Fruit fly (Drosophila melanogaster): ENCODE measurements around the gene CG1468.
A peak's percentile ranks its signal among the peaks of the same experiment; 100 is the strongest.

The CG1468 gene

DNA sequence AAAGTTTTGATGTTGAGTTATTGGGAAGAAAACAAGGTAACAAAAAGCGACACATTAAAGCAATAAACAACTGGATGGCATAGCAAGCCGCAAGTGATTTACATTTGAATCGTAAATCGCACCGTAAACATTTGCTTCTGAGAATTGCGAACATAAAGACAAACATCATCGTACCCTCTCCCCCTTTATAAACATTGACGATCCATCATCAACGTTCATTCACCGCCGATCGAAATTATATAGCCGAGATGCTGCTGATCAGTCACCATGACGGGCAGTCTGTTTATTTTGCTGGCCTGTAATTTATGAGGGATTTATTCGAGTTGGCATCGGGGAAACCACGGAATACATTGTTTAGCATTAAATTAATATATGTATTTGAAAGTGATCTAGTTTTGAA is 7.1 kb downstream of the CG1468 start (continued):
- no peak for TF ChIP-seq Usf (GFP tag; optimal IDR thresholded peaks at IDR 0.05)

- TF ChIP-seq CTCF (GFP tag; optimal IDR thresholded peaks at IDR 0.05) (peak; percentile 57), CG11247 (GFP tag; IDR thresholded peaks at IDR 0.05) (no peak), al (GFP tag; IDR thresholded peaks at IDR 0.05) (no peak), sens (GFP tag) (peak; percentile 32)
These were observed 11.5 kb downstream of the CG1468 start for dm6 chrX:9889686-9890085.

DNA sequence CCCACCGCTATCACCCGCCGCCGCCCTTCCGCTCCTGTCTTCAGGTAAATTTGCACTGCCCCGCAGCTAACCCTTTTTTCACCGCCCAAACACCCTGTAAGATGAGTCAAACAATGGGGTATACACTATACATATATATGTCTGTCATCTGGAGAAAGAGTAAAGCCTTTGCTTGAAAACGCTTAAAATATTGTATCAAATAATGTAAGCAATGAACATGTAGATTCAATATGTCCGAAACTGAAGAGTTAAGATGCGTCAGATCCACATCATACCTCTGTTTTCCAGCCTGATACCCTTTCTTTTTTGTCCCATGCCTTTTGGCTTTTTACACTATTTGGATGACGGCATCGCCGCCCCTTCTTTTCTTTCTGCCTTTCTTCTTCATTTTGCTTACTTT is 14.6 kb downstream of the CG1468 start:
- no peak for TF ChIP-seq CG13624 (GFP tag; optimal IDR thresholded peaks at IDR 0.05)
- TF ChIP-seq CG5180 (GFP tag; optimal IDR thresholded peaks at IDR 0.05) = no peak
- TF ChIP-seq CG7745 (tag; optimal IDR thresholded peaks at IDR 0.05) = no peak
- TF ChIP-seq CG8281 (tag; optimal IDR thresholded peaks at IDR 0.05) = no peak
- peak; percentile 34 for TF ChIP-seq Fer3 (tag; optimal IDR thresholded peaks at IDR 0.05)
- no peak for TF ChIP-seq trh (GFP tag; optimal IDR thresholded peaks at IDR 0.05)
- TF ChIP-seq sqz (GFP tag; optimal IDR thresholded peaks at IDR 0.05) = no peak
- no peak for TF ChIP-seq CG3163 (GFP tag; optimal IDR thresholded peaks at IDR 0.05)
- no peak for TF ChIP-seq nerfin-1 (tag; optimal IDR thresholded peaks at IDR 0.05)
- no peak for TF ChIP-seq sug (tag; optimal IDR thresholded peaks at IDR 0.05)
- TF ChIP-seq NfI (GFP tag; optimal IDR thresholded peaks at IDR 0.05) = peak; percentile 43
- TF ChIP-seq CG1233 (GFP tag; optimal IDR thresholded peaks at IDR 0.05) = no peak
- 0 out of 2 replicates have a peak, but pooled peaks have one; percentile 19 for TF ChIP-seq CG14667 (GFP tag; IDR thresholded peaks at IDR 0.05)
- TF ChIP-seq slou (GFP tag; optimal IDR thresholded peaks at IDR 0.05) = no peak
- TF ChIP-seq mld (GFP tag; IDR thresholded peaks at IDR 0.05; ENCODE audit: partially characterized antibody) = no peak
- no peak for TF ChIP-seq Dfd (GFP tag; optimal IDR thresholded peaks at IDR 0.05)
- TF ChIP-seq pfk (GFP tag; optimal IDR thresholded peaks at IDR 0.05) = no peak
- TF ChIP-seq CG4854 (GFP tag; optimal IDR thresholded peaks at IDR 0.05) = no peak
- TF ChIP-seq CG2129 (GFP tag; IDR thresholded peaks at IDR 0.05; ENCODE audit: partially characterized antibody) = no peak
- TF ChIP-seq sc (optimal IDR thresholded peaks at IDR 0.05) = no peak
- TF ChIP-seq sc (GFP tag; optimal IDR thresholded peaks at IDR 0.05) = no peak
- no peak for TF ChIP-seq CG11696 (GFP tag; IDR thresholded peaks at IDR 0.05)
- TF ChIP-seq Meics (GFP tag; optimal IDR thresholded peaks at IDR 0.05) = no peak
- no peak for TF ChIP-seq cas (GFP tag; IDR thresholded peaks at IDR 0.05)
- TF ChIP-seq CG13296 (GFP tag; optimal IDR thresholded peaks at IDR 0.05) = no peak
- 0 out of 2 replicates have a peak, but pooled peaks have one; percentile 30 for TF ChIP-seq al (GFP tag; IDR thresholded peaks at IDR 0.05)
- TF ChIP-seq CG8765 (GFP tag; IDR thresholded peaks at IDR 0.05) = no peak
- no peak for TF ChIP-seq Deaf1 (tag; optimal IDR thresholded peaks at IDR 0.05)
- TF ChIP-seq CG4328 (GFP tag; optimal IDR thresholded peaks at IDR 0.05) = no peak
- no peak for TF ChIP-seq emc (GFP tag; optimal IDR thresholded peaks at IDR 0.05)
- no peak for TF ChIP-seq CG6854 (GFP tag; optimal IDR thresholded peaks at IDR 0.05)
- no peak for TF ChIP-seq CrebB (tag; optimal IDR thresholded peaks at IDR 0.05)
- peak; percentile 4 for TF ChIP-seq CG18262 (tag; optimal IDR thresholded peaks at IDR 0.05)
- TF ChIP-seq CG10366 (GFP tag; IDR thresholded peaks at IDR 0.05) = peak; percentile 34; the same call in 1 of the 2 replicates
- 0 out of 2 replicates have a peak, but pooled peaks have one; percentile 31 for TF ChIP-seq CG6272 (GFP tag; IDR thresholded peaks at IDR 0.05)
- TF ChIP-seq CG7357 (GFP tag; IDR thresholded peaks at IDR 0.05) = no peak
- TF ChIP-seq C15 (GFP tag; IDR thresholded peaks at IDR 0.05) = no peak
- peak; percentile 28 for TF ChIP-seq Xbp1 (GFP tag; optimal IDR thresholded peaks at IDR 0.05)
- peak; percentile 50; the same call in 2 of the 3 replicates for TF ChIP-seq Aef1 (GFP tag; IDR thresholded peaks at IDR 0.05)
- no peak for TF ChIP-seq CG17612 (GFP tag; IDR thresholded peaks at IDR 0.05)
- TF ChIP-seq br (optimal IDR thresholded peaks at IDR 0.05) = no peak
- TF ChIP-seq Ravus (GFP tag; IDR thresholded peaks at IDR 0.05) = no peak
- 0 out of 2 replicates have a peak, but pooled peaks have one; percentile 33 for TF ChIP-seq CG1024 (GFP tag; IDR thresholded peaks at IDR 0.05)
- 0 out of 2 replicates have a peak, but pooled peaks have one; percentile 19 for TF ChIP-seq CG3847 (GFP tag; IDR thresholded peaks at IDR 0.05)
- no peak for TF ChIP-seq CG18619 (GFP tag; optimal IDR thresholded peaks at IDR 0.05)
- no peak for TF ChIP-seq CG31388 (GFP tag; optimal IDR thresholded peaks at IDR 0.05)
